Fruit fly (Drosophila melanogaster) whole organism, prepupa: ENCODE results near the gene CG14811.

Experiments used
- CG31627 ChIP-seq: fragments of 200-800 bp; sonication (Bioruptor generic); optimal IDR thresholded peaks from 3 replicates; lab custom pipeline; 2016; ENCODE audit warnings: missing biosample characterization, missing genetic modification characterization
- Eip78C ChIP-seq: fragments of 200-800 bp; sonication (Bioruptor generic); peaks from one replicate; lab custom pipeline; 2016; ENCODE audit warnings: missing biosample characterization, missing genetic modification characterization
- Ets21C ChIP-seq: fragments of 200-800 bp; sonication (Bioruptor generic); optimal IDR thresholded peaks from 3 replicates; lab custom pipeline; 2016; ENCODE audit warnings: missing biosample characterization, missing genetic modification characterization
- cyc ChIP-seq: fragments of 200-800 bp; sonication (Bioruptor generic); optimal IDR thresholded peaks from 3 replicates; lab custom pipeline; 2016; ENCODE audit warnings: missing biosample characterization, missing genetic modification characterization

dm6 chrX:1831219-1831555 lies 9.0 kb upstream of the CG14811 start:
- TF ChIP-seq cyc (no peak), CG31627 (GFP tag; lab: Kevin White, UChicago) (no peak), Eip78C (GFP tag; lab: Kevin White, UChicago) (no peak), Ets21C (no peak)
